Worm (Caenorhabditis elegans): Measurements from ENCODE around the gene H08M01.1.

DNA sequence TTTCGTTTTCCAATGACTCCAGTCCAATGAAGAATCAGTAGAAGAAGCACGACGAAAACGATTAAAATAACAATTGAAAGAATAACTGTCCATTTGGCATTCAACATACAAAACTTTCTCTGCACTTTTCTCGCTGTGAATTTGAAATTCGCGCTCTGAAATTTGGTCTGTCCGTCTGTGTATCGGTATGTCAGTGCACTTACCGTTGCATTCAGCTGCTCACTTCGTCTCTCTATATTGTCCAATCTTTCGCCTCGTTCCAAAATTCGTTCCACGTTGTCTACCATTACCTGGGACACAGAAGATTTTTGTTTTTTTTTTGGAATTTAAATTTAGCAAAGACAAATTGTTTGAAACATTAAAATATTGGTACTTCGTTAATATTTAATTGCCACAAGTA, 24.3 kb upstream of the H08M01.1 start:
- TF ChIP-seq F13C5.2 (tag; optimal IDR thresholded peaks at IDR 0.05) (no peak), aly-1 (tag; optimal IDR thresholded peaks at IDR 0.05) (no peak), ama-1 (optimal IDR thresholded peaks at IDR 0.05) (no peak), B0310.2 (tag; optimal IDR thresholded peaks at IDR 0.05) (no peak), tbx-11 (GFP tag; IDR thresholded peaks at IDR 0.05) (no peak), hmbx-1 (tag; optimal IDR thresholded peaks at IDR 0.05) (no peak)

Data from whole organism, early embryonic.